Fruit fly (Drosophila melanogaster) whole organism, embryonic: Measurements from ENCODE around the gene SelT.
A peak's percentile ranks its signal among the peaks of the same experiment; 100 is the strongest.

Source experiments
- Atf-2 ChIP-seq: fragments of 200-800 bp; sonication (Bioruptor generic); optimal IDR thresholded peaks from 2 replicates; lab custom pipeline; 2016; ENCODE audit warnings: missing biosample characterization, missing genetic modification characterization
- B-H1 ChIP-seq: fragments of 200-800 bp; sonication (Bioruptor generic); IDR thresholded peaks from 3 replicates; pipeline ENCODE4 v1.3.6; 2022; ENCODE audit warnings: missing biosample characterization, missing genetic modification characterization
- Blimp-1 ChIP-seq: fragments of 200-800 bp; sonication (Bioruptor generic); optimal IDR thresholded peaks from 3 replicates; lab custom pipeline; 2018; ENCODE audit warnings: missing biosample characterization, missing genetic modification characterization, mild to moderate bottlenecking, moderate library complexity, missing genetic modification reagents
- CG10274 ChIP-seq: fragments of 200-800 bp; sonication (Bioruptor generic); optimal IDR thresholded peaks from 3 replicates; lab custom pipeline; 2017; ENCODE audit warnings: missing biosample characterization, mild to moderate bottlenecking, missing genetic modification characterization
- CG10543 ChIP-seq: fragments of 200-800 bp; sonication (Bioruptor generic); optimal IDR thresholded peaks from 3 replicates; lab custom pipeline; 2017; ENCODE audit warnings: missing biosample characterization, mild to moderate bottlenecking, missing genetic modification characterization, moderate library complexity
- CG12104 ChIP-seq: fragments of 200-800 bp; sonication (Bioruptor generic); optimal IDR thresholded peaks from 3 replicates; lab custom pipeline; 2016; ENCODE audit warnings: missing biosample characterization, missing genetic modification characterization
- CG13424 ChIP-seq: fragments of 200-800 bp; sonication (Bioruptor generic); optimal IDR thresholded peaks from 2 replicates; lab custom pipeline; 2019; ENCODE audit warnings: missing biosample characterization, mild to moderate bottlenecking, missing genetic modification characterization, moderate library complexity
- CG13624 ChIP-seq: fragments of 200-800 bp; sonication (Bioruptor generic); optimal IDR thresholded peaks from 2 replicates; lab custom pipeline; 2016; ENCODE audit warnings: missing biosample characterization, missing genetic modification characterization
- CG16779 ChIP-seq: fragments of 200-800 bp; sonication (Bioruptor generic); IDR thresholded peaks from 2 replicates; pipeline ENCODE4 v1.3.6; 2022; ENCODE audit warnings: missing biosample characterization, missing genetic modification characterization
- CG18619 ChIP-seq: fragments of 200-800 bp; sonication (Bioruptor generic); optimal IDR thresholded peaks from 3 replicates; lab custom pipeline; 2017; ENCODE audit warnings: missing biosample characterization, mild to moderate bottlenecking, missing genetic modification characterization
- CG2116 ChIP-seq: fragments of 200-800 bp; sonication (Bioruptor generic); optimal IDR thresholded peaks from 3 replicates; lab custom pipeline; 2018; ENCODE audit warnings: missing biosample characterization, mild to moderate bottlenecking, missing genetic modification characterization
- CG2712 ChIP-seq: fragments of 200-800 bp; optimal IDR thresholded peaks from 3 replicates; lab custom pipeline; 2019; ENCODE audit warnings: missing biosample characterization, mild to moderate bottlenecking, missing genetic modification characterization, moderate library complexity
- CG30403 ChIP-seq: fragments of 200-800 bp; sonication (Bioruptor generic); optimal IDR thresholded peaks from 3 replicates; lab custom pipeline; 2016; ENCODE audit warnings: missing biosample characterization, missing genetic modification characterization
- CG3065 ChIP-seq: fragments of 200-800 bp; sonication (Bioruptor generic); optimal IDR thresholded peaks from 2 replicates; lab custom pipeline; 2016; ENCODE audit warnings: missing biosample characterization, missing genetic modification characterization
- CG31365 ChIP-seq: fragments of 200-800 bp; sonication (Bioruptor generic); optimal IDR thresholded peaks from 2 replicates; lab custom pipeline; 2018; ENCODE audit warnings: missing biosample characterization, mild to moderate bottlenecking, missing genetic modification characterization
- CG3407 ChIP-seq: fragments of 200-800 bp; sonication (Bioruptor generic); optimal IDR thresholded peaks from 2 replicates; lab custom pipeline; 2018; ENCODE audit warnings: missing biosample characterization, mild to moderate bottlenecking, missing genetic modification characterization
- CG4404 ChIP-seq: fragments of 200-800 bp; sonication (Bioruptor generic); IDR thresholded peaks from 2 replicates; pipeline ENCODE4 v1.3.6; 2022; ENCODE audit warnings: missing biosample characterization, missing genetic modification characterization
- CG4617 ChIP-seq: fragments of 200-800 bp; sonication (Bioruptor generic); optimal IDR thresholded peaks from 3 replicates; lab custom pipeline; 2016; ENCODE audit warnings: missing biosample characterization, missing genetic modification characterization, borderline replicate concordance
- CG6654 ChIP-seq: fragments of 200-800 bp; sonication (Bioruptor generic); optimal IDR thresholded peaks from 2 replicates; lab custom pipeline; 2017; ENCODE audit warnings: missing biosample characterization, mild to moderate bottlenecking, missing genetic modification characterization
- CG7357 ChIP-seq: fragments of 200-800 bp; sonication (Bioruptor generic); IDR thresholded peaks from 3 replicates; pipeline ENCODE4 v1.3.6; 2022; ENCODE audit warnings: missing biosample characterization, missing genetic modification characterization
- CG7745 ChIP-seq: fragments of 200-800 bp; sonication (Bioruptor generic); optimal IDR thresholded peaks from 2 replicates; lab custom pipeline; 2018; ENCODE audit warnings: missing biosample characterization, mild to moderate bottlenecking, missing genetic modification characterization, moderate library complexity
- CG8281 ChIP-seq: fragments of 200-800 bp; sonication (Bioruptor generic); optimal IDR thresholded peaks from 2 replicates; lab custom pipeline; 2018; ENCODE audit warnings: missing biosample characterization, mild to moderate bottlenecking, missing genetic modification characterization, moderate library complexity
- CHES-1-like ChIP-seq: fragments of 200-800 bp; sonication (Bioruptor generic); optimal IDR thresholded peaks from 2 replicates; lab custom pipeline; 2016; ENCODE audit warnings: missing biosample characterization, missing genetic modification characterization
- Camta ChIP-seq: fragments of 200-800 bp; sonication (Bioruptor generic); optimal IDR thresholded peaks from 2 replicates; lab custom pipeline; 2016; ENCODE audit warnings: missing biosample characterization, missing genetic modification characterization
- Chrac-16 ChIP-seq: fragments of 200-800 bp; sonication (Bioruptor generic); optimal IDR thresholded peaks from 3 replicates; lab custom pipeline; 2016; ENCODE audit warnings: missing biosample characterization, missing genetic modification characterization
- CkIIα-i1 ChIP-seq: fragments of 200-800 bp; sonication (Bioruptor generic); IDR thresholded peaks from 2 replicates; pipeline ENCODE4 v1.3.6; 2022; ENCODE audit warnings: missing biosample characterization, missing genetic modification characterization
- D19B ChIP-seq: fragments of 200-800 bp; sonication (Bioruptor generic); optimal IDR thresholded peaks from 2 replicates; lab custom pipeline; 2017; ENCODE audit warnings: missing biosample characterization, mild to moderate bottlenecking, missing genetic modification characterization
- Gug ChIP-seq: fragments of 200-800 bp; sonication (Bioruptor generic); IDR thresholded peaks from 4 replicates; pipeline ENCODE4 v1.3.6; 2022; ENCODE audit warnings: missing biosample characterization, missing genetic modification characterization
- Jarid2 ChIP-seq: fragments of 200-800 bp; sonication (Bioruptor generic); optimal IDR thresholded peaks from 3 replicates; lab custom pipeline; 2017; ENCODE audit warnings: mild to moderate bottlenecking, missing biosample characterization, missing genetic modification reagents, missing genetic modification characterization
- MBD-R2 ChIP-seq: fragments of 200-800 bp; sonication (Bioruptor generic); IDR thresholded peaks from 2 replicates; pipeline ENCODE4 v1.3.6; 2022; ENCODE audit warnings: missing biosample characterization, missing genetic modification characterization
- MESR4 ChIP-seq: fragments of 200-800 bp; sonication (Bioruptor generic); optimal IDR thresholded peaks from 2 replicates; lab custom pipeline; 2018; ENCODE audit warnings: missing biosample characterization, mild to moderate bottlenecking, missing genetic modification characterization, moderate library complexity
- Nf-YB ChIP-seq: fragments of 200-800 bp; sonication (Bioruptor generic); optimal IDR thresholded peaks from 3 replicates; lab custom pipeline; 2019; ENCODE audit warnings: missing biosample characterization, mild to moderate bottlenecking, missing genetic modification characterization, moderate library complexity
- PHDP ChIP-seq: fragments of 200-800 bp; sonication (Bioruptor generic); optimal IDR thresholded peaks from 3 replicates; lab custom pipeline; 2018; ENCODE audit warnings: missing biosample characterization, mild to moderate bottlenecking, missing genetic modification characterization, moderate library complexity
- ab ChIP-seq: fragments of 200-800 bp; sonication (Bioruptor generic); optimal IDR thresholded peaks from 2 replicates; lab custom pipeline; 2016; ENCODE audit warnings: missing biosample characterization, missing genetic modification characterization
- ac ChIP-seq: fragments of 200-800 bp; sonication (Bioruptor generic); optimal IDR thresholded peaks from 3 replicates; lab custom pipeline; 2017; ENCODE audit warnings: missing biosample characterization, mild to moderate bottlenecking, missing genetic modification characterization
- bsh ChIP-seq, 2 experiments: fragments of 200-800 bp; sonication (Bioruptor generic); optimal IDR thresholded peaks; 2 replicates each; lab custom pipeline; 2017 to 2018; ENCODE audit warnings: mild to moderate bottlenecking in 2 of 2, missing biosample characterization in 2 of 2, missing genetic modification characterization in 2 of 2, moderate library complexity in 1 of 2
- fru ChIP-seq: fragments of >200 bp; optimal IDR thresholded peaks from 2 replicates; lab custom pipeline; 2017
- fu2 ChIP-seq: fragments of 200-800 bp; sonication (Bioruptor generic); optimal IDR thresholded peaks from 2 replicates; lab custom pipeline; 2016; ENCODE audit warnings: missing biosample characterization, missing genetic modification characterization
- gcm2 ChIP-seq: fragments of 200-800 bp; sonication (Bioruptor generic); optimal IDR thresholded peaks from 2 replicates; lab custom pipeline; 2016; ENCODE audit warnings: missing biosample characterization, missing genetic modification characterization
- grn ChIP-seq: fragments of 200-800 bp; sonication (Bioruptor generic); optimal IDR thresholded peaks from 3 replicates; lab custom pipeline; 2017; ENCODE audit warnings: missing biosample characterization, missing genetic modification characterization
- knrl ChIP-seq: fragments of 200-800 bp; sonication (Bioruptor generic); IDR thresholded peaks from 3 replicates; pipeline ENCODE4 v1.3.6; 2022; ENCODE audit warnings: missing biosample characterization, missing genetic modification characterization; ENCODE audit not compliant: partially characterized antibody
- pan ChIP-seq, 4 experiments: fragments of >200 bp in 3 of 4; fragments of 200-800 bp in 1 of 4; sonication (Bioruptor generic) in 1 of 4; optimal IDR thresholded peaks in 3 of 4; IDR thresholded peaks in 1 of 4; 2 replicates each; pipeline versions ENCODE4 v1.3.6 to Lab custom; 2017 to 2022; ENCODE audit warnings: missing biosample characterization in 2 of 4, missing genetic modification characterization in 2 of 4, mixed read lengths in 1 of 4
- peb ChIP-seq: fragments of 200-800 bp; sonication (Bioruptor generic); IDR thresholded peaks from 2 replicates; pipeline ENCODE4 v1.3.6; 2022; ENCODE audit warnings: missing biosample characterization, missing genetic modification characterization
- prd ChIP-seq, 3 experiments: fragments of >200 bp in 2 of 3; fragments of 200-800 bp in 1 of 3; sonication (Bioruptor generic) in 1 of 3; optimal IDR thresholded peaks in 2 of 3; IDR thresholded peaks in 1 of 3; 2 replicates in 2 of 3; 3 replicates in 1 of 3; pipeline versions ENCODE4 v1.3.6 to Lab custom; 2017 to 2022; ENCODE audit warnings: missing biosample characterization in 1 of 3, missing genetic modification characterization in 1 of 3
- pum ChIP-seq: fragments of 200-800 bp; sonication (Bioruptor generic); optimal IDR thresholded peaks from 2 replicates; lab custom pipeline; 2016; ENCODE audit warnings: missing biosample characterization, missing genetic modification characterization
- sens-2 ChIP-seq: fragments of 200-800 bp; sonication (Bioruptor generic); IDR thresholded peaks from 2 replicates; pipeline ENCODE4 v1.3.6; 2022; ENCODE audit warnings: missing biosample characterization, missing genetic modification characterization
- sim ChIP-seq: fragments of 200-800 bp; sonication (Bioruptor generic); IDR thresholded peaks from 2 replicates; pipeline ENCODE4 v1.3.6; 2022; ENCODE audit warnings: missing biosample characterization, missing genetic modification characterization
- sug ChIP-seq: fragments of 200-800 bp; optimal IDR thresholded peaks from 2 replicates; lab custom pipeline; 2019; ENCODE audit warnings: missing biosample characterization, mild to moderate bottlenecking, missing genetic modification characterization, moderate library complexity
- usp ChIP-seq: fragments of >200 bp; optimal IDR thresholded peaks from 2 replicates; lab custom pipeline; 2017; ENCODE audit warnings: missing biosample characterization, missing genetic modification characterization

Gene SelT

DNA sequence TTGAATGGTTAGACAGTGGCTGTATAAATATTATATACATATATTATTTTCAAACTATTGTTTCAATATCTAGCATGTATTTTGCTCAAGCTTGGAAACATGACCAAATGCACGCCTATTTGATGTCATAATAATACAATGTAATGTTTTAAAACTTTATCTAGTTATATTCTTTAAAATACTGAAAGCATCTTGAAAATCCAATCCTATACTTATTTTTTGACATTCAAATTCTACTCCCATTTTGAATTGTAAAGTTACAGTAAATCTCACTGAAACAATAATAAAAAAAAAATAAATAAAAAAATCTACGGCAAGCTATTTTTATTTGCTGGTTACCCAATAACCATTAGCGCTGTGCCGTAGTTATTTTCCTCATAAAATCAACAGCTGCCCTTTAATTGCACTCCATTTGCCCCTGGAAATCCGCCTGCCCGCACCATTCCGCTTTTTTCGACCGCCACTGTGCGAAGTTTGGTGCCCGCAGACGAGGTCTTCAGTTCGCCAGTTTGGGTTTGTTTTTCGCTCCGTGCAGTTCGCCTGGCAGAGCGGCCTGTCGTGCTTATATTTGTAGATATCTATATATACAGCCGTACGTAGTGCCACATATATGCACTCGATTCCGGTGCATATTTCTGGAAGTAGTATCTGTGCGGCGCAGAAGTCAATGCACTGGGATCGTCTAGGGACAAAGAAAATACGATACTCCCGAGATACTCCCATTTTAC lies 34.3 kb downstream of the SelT start (continued):
- TF ChIP-seq CG6654 (no peak), peb (GFP tag; lab: Robert Waterston, UW) (no peak), CG3065 (GFP tag; lab: Kevin White, UChicago) (no peak), Atf-2 (GFP tag; lab: Kevin White, UChicago) (peak; percentile 13), Chrac-16 (GFP tag; lab: Kevin White, UChicago) (no peak), CG13624 (GFP tag; lab: Kevin White, UChicago) (peak; percentile 45), CG30403 (GFP tag; lab: Kevin White, UChicago) (peak; percentile 56), fu2 (GFP tag; lab: Kevin White, UChicago) (no peak), prd (optimal IDR thresholded peaks at IDR 0.05; lab: Kevin White, UChicago) (no peak), prd (GFP tag; IDR thresholded peaks at IDR 0.05; lab: Robert Waterston, UW) (peak; percentile 61; the same call in 1 of the 3 replicates), CG2116 (GFP tag; lab: Kevin White, UChicago) (peak; percentile 15), D19B (GFP tag; lab: Kevin White, UChicago) (peak; percentile 25), ac (no peak), CG10543 (no peak), Blimp-1 (GFP tag; lab: Kevin White, UChicago) (peak; percentile 32), Gug (GFP tag; lab: Robert Waterston, UW) (peak; percentile 85), PHDP (peak; percentile 46), CHES-1-like (GFP tag; lab: Kevin White, UChicago) (no peak), CG16779 (GFP tag; lab: Robert Waterston, UW) (peak; percentile 62), CG4404 (peak; percentile 27; the same call in 1 of the 2 replicates), CG10274 (no peak), grn (GFP tag; lab: Kevin White, UChicago) (no peak), sug (tag; lab: Kevin White, UChicago) (no peak), Camta (peak; percentile 35), fru (no peak), sens-2 (GFP tag; lab: Robert Waterston, UW) (peak; percentile 56), B-H1 (GFP tag; lab: Robert Waterston, UW) (0 out of 3 replicates have a peak, but pooled peaks have one; percentile 10), CG4617 (GFP tag; lab: Kevin White, UChicago) (peak; percentile 11), pan (optimal IDR thresholded peaks at IDR 0.05; lab: Kevin White, UChicago) (no peak), pan (GFP tag; optimal IDR thresholded peaks at IDR 0.05 in 1 of 2, IDR thresholded peaks at IDR 0.05 in 1 of 2) (peak in 1 of 2 experiments; percentile 47), CG12104 (GFP tag; lab: Kevin White, UChicago) (peak; percentile 41), MBD-R2 (GFP tag; lab: Robert Waterston, UW) (no peak), CG18619 (GFP tag; lab: Kevin White, UChicago) (peak; percentile 70), CG3407 (GFP tag; lab: Kevin White, UChicago) (peak; percentile 21), knrl (GFP tag; lab: Robert Waterston, UW) (no peak; the same call in 2 of the 3 replicates), CG13424 (tag; lab: Kevin White, UChicago) (peak; percentile 70), Jarid2 (GFP tag; lab: Kevin White, UChicago) (peak; percentile 29), CG2712 (tag; lab: Kevin White, UChicago) (peak; percentile 58), bsh (GFP tag; optimal IDR thresholded peaks at IDR 0.05; lab: Kevin White, UChicago) (peak; percentile 34), Nf-YB (GFP tag; lab: Kevin White, UChicago) (peak; percentile 43), CG7357 (no peak), CkIIα-i1 (GFP tag; lab: Robert Waterston, UW) (no peak), sim (GFP tag; lab: Robert Waterston, UW) (no peak), CG8281 (tag; lab: Kevin White, UChicago) (no peak), gcm2 (GFP tag; lab: Kevin White, UChicago) (no peak), usp (no peak), ab (GFP tag; lab: Kevin White, UChicago) (no peak), MESR4 (GFP tag; lab: Kevin White, UChicago) (peak; percentile 7), CG7745 (tag; lab: Kevin White, UChicago) (no peak), CG31365 (no peak), pum (GFP tag; lab: Kevin White, UChicago) (peak; percentile 42)
